Worm (Caenorhabditis elegans) whole organism, L2 larva: Measurements from ENCODE around the gene josd-1.
"Not testable (repeated sequence)": the region's sequence is repeated elsewhere in the genome, so short reads cannot be mapped to it uniquely, and the experiment has no call there.

Experiments used
- C34F6.9 ChIP-seq: fragments of 150-350 bp; optimal IDR thresholded peaks from 2 replicates; lab custom pipeline; 2014; ENCODE audit warnings: missing biosample characterization, missing genetic modification characterization
- F13H6.1 ChIP-seq: sonication (generic microtip); optimal IDR thresholded peaks from 2 replicates; lab custom pipeline; 2016; ENCODE audit warnings: missing genetic modification characterization, missing compliant biosample characterization
- R02D3.7 ChIP-seq: fragments of 150-350 bp; optimal IDR thresholded peaks from 2 replicates; lab custom pipeline; 2014; ENCODE audit warnings: missing biosample characterization, missing genetic modification characterization
- ZK546.5 ChIP-seq: sonication (generic microtip); optimal IDR thresholded peaks from 2 replicates; lab custom pipeline; 2017; ENCODE audit warnings: missing biosample characterization, missing genetic modification characterization
- aly-2 ChIP-seq: fragments of 150-350 bp; optimal IDR thresholded peaks from 2 replicates; lab custom pipeline; 2014; ENCODE audit warnings: missing biosample characterization, missing genetic modification characterization
- ama-1 ChIP-seq: fragments of 150-350 bp; optimal IDR thresholded peaks from 2 replicates; lab custom pipeline; 2018; ENCODE audit warnings: inconsistent platforms
- blmp-1 ChIP-seq: sonication (generic microtip); optimal IDR thresholded peaks from 2 replicates; lab custom pipeline; 2017; ENCODE audit warnings: missing genetic modification characterization, mild to moderate bottlenecking, missing compliant biosample characterization, antibody characterized with exemption, moderate library complexity; ENCODE audit not compliant: insufficient read depth
- crh-2 ChIP-seq: sonication (generic microtip); optimal IDR thresholded peaks from 2 replicates; lab custom pipeline; 2017; ENCODE audit warnings: missing biosample characterization, missing genetic modification characterization
- egl-27 ChIP-seq: sonication (generic microtip); optimal IDR thresholded peaks from 3 replicates; lab custom pipeline; 2017; ENCODE audit warnings: missing biosample characterization, missing genetic modification reagents, missing genetic modification characterization
- elt-1 ChIP-seq: fragments of 150-350 bp; optimal IDR thresholded peaks from 2 replicates; lab custom pipeline; 2014; ENCODE audit warnings: missing biosample characterization, missing genetic modification characterization
- elt-3 ChIP-seq: sonication (generic microtip); optimal IDR thresholded peaks from 2 replicates; lab custom pipeline; 2017; ENCODE audit warnings: missing biosample characterization, missing genetic modification characterization
- fos-1 ChIP-seq: fragments of 150-350 bp; optimal IDR thresholded peaks from 2 replicates; lab custom pipeline; 2014; ENCODE audit warnings: missing biosample characterization, missing genetic modification characterization
- gmeb-1 ChIP-seq: fragments of 150-350 bp; optimal IDR thresholded peaks from 2 replicates; lab custom pipeline; 2014; ENCODE audit warnings: missing biosample characterization, missing genetic modification characterization
- lin-11 ChIP-seq: fragments of 150-350 bp; sonication (generic microtip); optimal IDR thresholded peaks from 2 replicates; lab custom pipeline; 2014; ENCODE audit warnings: missing biosample characterization, missing genetic modification characterization, inconsistent platforms, mixed read lengths
- lsy-2 ChIP-seq, 2 experiments: fragments of 150-350 bp in 1 of 2; sonication (generic microtip) in 1 of 2; optimal IDR thresholded peaks; 2 replicates each; lab custom pipeline; 2014 to 2017; ENCODE audit warnings: missing biosample characterization in 2 of 2, missing genetic modification characterization in 2 of 2
- mab-5 ChIP-seq: fragments of 150-350 bp; optimal IDR thresholded peaks from 2 replicates; lab custom pipeline; 2014; ENCODE audit warnings: missing biosample characterization, missing genetic modification characterization
- nhr-10 ChIP-seq: sonication (generic microtip); optimal IDR thresholded peaks from 2 replicates; lab custom pipeline; 2017; ENCODE audit warnings: missing biosample characterization, missing genetic modification characterization
- nhr-129 ChIP-seq: fragments of 150-350 bp; optimal IDR thresholded peaks from 2 replicates; lab custom pipeline; 2014; ENCODE audit warnings: missing biosample characterization, missing genetic modification characterization
- nhr-21 ChIP-seq: fragments of 150-350 bp; optimal IDR thresholded peaks from 2 replicates; lab custom pipeline; 2014; ENCODE audit warnings: missing biosample characterization, missing genetic modification characterization
- nhr-237 ChIP-seq: fragments of 150-350 bp; optimal IDR thresholded peaks from 2 replicates; lab custom pipeline; 2014; ENCODE audit warnings: missing biosample characterization, missing genetic modification characterization
- nhr-6 ChIP-seq: fragments of 150-350 bp; optimal IDR thresholded peaks from 2 replicates; lab custom pipeline; 2014; ENCODE audit warnings: missing biosample characterization, missing genetic modification characterization
- nhr-77 ChIP-seq: fragments of 150-350 bp; optimal IDR thresholded peaks from 2 replicates; lab custom pipeline; 2014; ENCODE audit warnings: missing biosample characterization, missing genetic modification characterization
- peb-1 ChIP-seq: fragments of 150-350 bp; optimal IDR thresholded peaks from 2 replicates; lab custom pipeline; 2014; ENCODE audit warnings: missing biosample characterization, missing genetic modification characterization
- sem-4 ChIP-seq: fragments of 150-350 bp; optimal IDR thresholded peaks from 2 replicates; lab custom pipeline; 2014; ENCODE audit warnings: missing biosample characterization, missing genetic modification reagents, missing genetic modification characterization
- skn-1 ChIP-seq: sonication (generic microtip); optimal IDR thresholded peaks from 2 replicates; lab custom pipeline; 2017; ENCODE audit warnings: missing biosample characterization, missing genetic modification characterization
- sma-3 ChIP-seq: sonication (generic microtip); optimal IDR thresholded peaks from 2 replicates; lab custom pipeline; 2016; ENCODE audit warnings: missing genetic modification reagents, missing genetic modification characterization, missing compliant biosample characterization
- snpc-4 ChIP-seq: fragments of 150-350 bp; optimal IDR thresholded peaks from 2 replicates; lab custom pipeline; 2014; ENCODE audit warnings: missing biosample characterization, missing genetic modification characterization
- unc-39 ChIP-seq: fragments of 150-350 bp; optimal IDR thresholded peaks from 2 replicates; lab custom pipeline; 2014; ENCODE audit warnings: missing biosample characterization, missing genetic modification characterization
- unc-62 ChIP-seq: fragments of 150-350 bp; optimal IDR thresholded peaks from 2 replicates; lab custom pipeline; 2014; ENCODE audit warnings: missing biosample characterization, missing genetic modification reagents, missing genetic modification characterization
- zag-1 ChIP-seq: fragments of 150-350 bp; optimal IDR thresholded peaks from 2 replicates; lab custom pipeline; 2014; ENCODE audit warnings: missing biosample characterization, missing genetic modification characterization

Gene josd-1

ce11 chrIII:2834363-2834762 lies 2.1 kb upstream of the josd-1 start, which contains the start of gene txdc-17:
Gene txdc-17, plus strand, starts transcription at chrIII:2834663.
- TF ChIP-seq mab-5: no peak
- no peak for TF ChIP-seq aly-2 (tag; lab: Kevin White, UChicago)
- TF ChIP-seq unc-39 (tag; lab: Kevin White, UChicago): no peak
- TF ChIP-seq nhr-6 (tag; lab: Kevin White, UChicago): no peak
- TF ChIP-seq nhr-77 (tag; lab: Kevin White, UChicago): no peak
- TF ChIP-seq unc-62 (GFP tag; lab: Kevin White, UChicago): no peak
- no peak for TF ChIP-seq elt-3 (tag; lab: Kevin White, UChicago)
- no peak for TF ChIP-seq egl-27
- TF ChIP-seq ZK546.5: no peak
- TF ChIP-seq, all 48 proteins: peak for 0

- no peak for TF ChIP-seq aly-2 (tag; lab: Kevin White, UChicago)
- TF ChIP-seq nhr-10 (tag; lab: Kevin White, UChicago): no peak
- no peak for TF ChIP-seq gmeb-1 (tag; lab: Kevin White, UChicago)
- TF ChIP-seq blmp-1 (tag; lab: Kevin White, UChicago): no peak
- TF ChIP-seq ama-1 (lab: Kevin White, UChicago): no peak
- TF ChIP-seq zag-1 (tag; lab: Kevin White, UChicago): no peak
- TF ChIP-seq elt-3 (tag; lab: Kevin White, UChicago): no peak
- TF ChIP-seq sma-3 (GFP tag; lab: Kevin White, UChicago): no peak
- no peak for TF ChIP-seq snpc-4 (tag; lab: Kevin White, UChicago)
- TF ChIP-seq fos-1 (tag; lab: Kevin White, UChicago): no peak
- TF ChIP-seq crh-2 (tag; lab: Kevin White, UChicago): no peak
- TF ChIP-seq nhr-21 (tag; lab: Kevin White, UChicago): no peak
- no peak for TF ChIP-seq sem-4 (tag; lab: Kevin White, UChicago)
- no peak for TF ChIP-seq elt-1 (tag; lab: Kevin White, UChicago)
- TF ChIP-seq, all 48 proteins: peak for 0
Measured at ce11 chrIII:2834998-2835397, 1.4 kb upstream of the josd-1 start.

- no peak for TF ChIP-seq R02D3.7 (tag; lab: Kevin White, UChicago)
- no peak for TF ChIP-seq nhr-237 (tag; lab: Kevin White, UChicago)
- no peak for TF ChIP-seq elt-1 (tag; lab: Kevin White, UChicago)
- TF ChIP-seq lsy-2 (tag; optimal IDR thresholded peaks at IDR 0.05; lab: Kevin White, UChicago): no peak
- TF ChIP-seq fos-1 (tag; lab: Kevin White, UChicago): no peak
- TF ChIP-seq ama-1 (lab: Kevin White, UChicago): no peak
- TF ChIP-seq nhr-77 (tag; lab: Kevin White, UChicago): no peak
- TF ChIP-seq nhr-129 (tag; lab: Kevin White, UChicago): no peak
- no peak for TF ChIP-seq ZK546.5
- TF ChIP-seq C34F6.9 (tag; lab: Kevin White, UChicago): no peak
- TF ChIP-seq gmeb-1 (tag; lab: Kevin White, UChicago): no peak
- TF ChIP-seq nhr-10 (tag; lab: Kevin White, UChicago): no peak
- TF ChIP-seq zag-1 (tag; lab: Kevin White, UChicago): no peak
- TF ChIP-seq unc-62 (GFP tag; lab: Kevin White, UChicago): no peak
- TF ChIP-seq aly-2 (tag; lab: Kevin White, UChicago): no peak
Measured at ce11 chrIII:2840877-2841540, 4.6 kb downstream of the josd-1 start, which contains the start of gene Y71H2AR.2. Gene Y71H2AR.2, minus strand, starts transcription at chrIII:2840927.

ce11 chrIII:2841856-2842373 lies 5.5 kb downstream of the josd-1 start, which contains the start of gene H34I24.2:
Gene H34I24.2, plus strand, starts transcription at chrIII:2842044.
- TF ChIP-seq nhr-77 (tag; lab: Kevin White, UChicago) (no peak), fos-1 (tag; lab: Kevin White, UChicago) (peak; percentile 20)
- TF ChIP-seq, all 48 proteins: peak for 1

ce11 chrIII:2846747-2847146 lies 10.3 kb downstream of the josd-1 start, which contains the start of gene H34I24.1:
Gene H34I24.1, plus strand, starts transcription at chrIII:2847047.
- not testable (repeated sequence) for TF ChIP-seq F13H6.1; mab-5; peb-1 (tag; lab: Kevin White, UChicago)

ce11 chrIII:2855929-2856328 lies 19.5 kb downstream of the josd-1 start, which contains the start of gene F56F11.4:
Gene F56F11.4, plus strand, starts transcription at chrIII:2856229.
- TF ChIP-seq unc-62 (GFP tag; lab: Kevin White, UChicago) (no peak), blmp-1 (tag; lab: Kevin White, UChicago) (no peak), R02D3.7 (tag; lab: Kevin White, UChicago) (no peak), C34F6.9 (tag; lab: Kevin White, UChicago) (no peak), lin-11 (no peak), elt-3 (tag; lab: Kevin White, UChicago) (no peak), skn-1 (no peak), peb-1 (tag; lab: Kevin White, UChicago) (no peak), elt-1 (tag; lab: Kevin White, UChicago) (no peak)
